Fruit fly (Drosophila melanogaster): ENCODE data around the gene CG14323.

Gene CG14323

DNA sequence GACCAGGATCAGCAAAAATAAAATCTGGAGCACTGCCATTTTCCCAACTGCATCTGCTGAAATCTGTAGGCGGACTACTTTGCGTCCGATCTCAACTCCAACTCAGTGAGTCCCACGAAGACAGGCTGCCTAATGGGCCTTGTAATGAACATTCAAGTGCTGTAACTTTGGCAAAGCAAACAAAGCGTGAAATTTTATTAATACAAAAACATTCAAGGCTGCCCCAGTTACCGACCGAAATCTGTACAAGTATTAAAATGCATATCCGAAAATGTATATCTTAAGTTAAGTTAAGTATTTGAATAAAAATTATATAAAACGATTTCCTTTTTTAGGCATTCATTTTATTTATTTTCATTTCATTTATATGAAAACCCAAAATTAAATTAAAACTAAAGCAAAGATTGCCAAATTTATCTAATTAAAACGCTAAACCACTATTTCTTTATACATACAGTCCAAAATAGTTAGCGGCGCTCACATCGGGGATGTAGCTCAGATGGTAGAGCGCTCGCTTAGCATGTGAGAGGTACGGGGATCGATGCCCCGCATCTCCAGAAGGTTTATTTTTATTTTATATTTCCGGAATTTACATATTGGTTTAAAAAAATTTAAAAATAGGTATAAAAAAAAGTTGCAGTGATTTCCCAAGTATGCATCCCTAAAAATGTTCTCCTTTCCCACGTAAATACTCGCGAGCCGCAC, at the start of gene CG14323:
Gene CG14323, minus strand, starts transcription at position 51 of the 705 bp plus-strand sequence.
- no peak for TF ChIP-seq CG5204 (GFP tag; optimal IDR thresholded peaks at IDR 0.05)
- TF ChIP-seq CG14711 (tag; optimal IDR thresholded peaks at IDR 0.05) = no peak
- no peak for TF ChIP-seq CG7045 (GFP tag; optimal IDR thresholded peaks at IDR 0.05)
- TF ChIP-seq toe (GFP tag; optimal IDR thresholded peaks at IDR 0.05) = no peak
- no peak for TF ChIP-seq CG1620 (GFP tag; optimal IDR thresholded peaks at IDR 0.05)
- TF ChIP-seq bab1 (GFP tag; optimal IDR thresholded peaks at IDR 0.05) = peak; percentile 26
- TF ChIP-seq CG7101 (tag; optimal IDR thresholded peaks at IDR 0.05) = no peak
- TF ChIP-seq Hr96 (GFP tag; optimal IDR thresholded peaks at IDR 0.05) = no peak

DNA sequence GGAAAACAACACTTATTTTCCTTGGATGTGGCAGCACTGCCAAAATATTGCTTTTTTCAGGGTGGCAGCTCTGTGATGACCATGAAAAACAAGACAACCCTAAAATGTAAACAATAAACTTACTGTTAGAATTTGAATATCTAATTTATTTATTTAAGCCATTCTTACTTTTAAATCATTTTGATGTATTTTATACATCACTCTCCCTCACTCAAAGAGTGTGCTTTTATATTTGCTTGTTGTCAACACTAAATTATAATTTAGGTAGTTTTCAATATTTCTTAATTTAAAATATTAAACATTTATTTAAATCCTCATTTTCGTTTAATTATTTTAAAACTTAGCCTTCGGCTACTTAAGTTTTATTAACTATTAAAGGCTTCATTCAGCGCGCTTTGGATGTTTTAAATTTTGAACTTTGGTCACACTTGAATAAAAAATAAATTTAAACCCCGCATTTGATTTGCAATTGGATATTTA, 49.0 kb upstream of the CG14323 start, which contains the start of the genes CG7523 and Mps1:
Gene CG7523, minus strand, starts transcription at position 39 of the 480 bp plus-strand sequence.
Gene Mps1, plus strand, starts transcription at position 415 of the 480 bp plus-strand sequence.
- TF ChIP-seq CG5204 (GFP tag; optimal IDR thresholded peaks at IDR 0.05) (no peak), CG12768 (GFP tag; optimal IDR thresholded peaks at IDR 0.05) (no peak), kay (GFP tag; ENCODE audit: borderline replicate concordance) (peak; percentile 93), pad (GFP tag; optimal IDR thresholded peaks at IDR 0.05) (no peak), cnc (optimal IDR thresholded peaks at IDR 0.05) (no peak), Crg-1 (GFP tag; optimal IDR thresholded peaks at IDR 0.05) (peak; percentile 47), toe (GFP tag; optimal IDR thresholded peaks at IDR 0.05) (no peak), bab1 (GFP tag; optimal IDR thresholded peaks at IDR 0.05) (no peak), Mnt (GFP tag; optimal IDR thresholded peaks at IDR 0.05) (peak; percentile 35), CG14711 (tag; optimal IDR thresholded peaks at IDR 0.05) (peak; percentile 100), CG11617 (GFP tag; optimal IDR thresholded peaks at IDR 0.05) (peak; percentile 37), cic (GFP tag; optimal IDR thresholded peaks at IDR 0.05) (no peak), CG33017 (tag; optimal IDR thresholded peaks at IDR 0.05) (no peak), CG7101 (tag; optimal IDR thresholded peaks at IDR 0.05) (no peak), Hr96 (GFP tag; optimal IDR thresholded peaks at IDR 0.05) (no peak), CG1620 (GFP tag; optimal IDR thresholded peaks at IDR 0.05) (no peak), ovo (GFP tag; optimal IDR thresholded peaks at IDR 0.05) (peak; percentile 1)

DNA sequence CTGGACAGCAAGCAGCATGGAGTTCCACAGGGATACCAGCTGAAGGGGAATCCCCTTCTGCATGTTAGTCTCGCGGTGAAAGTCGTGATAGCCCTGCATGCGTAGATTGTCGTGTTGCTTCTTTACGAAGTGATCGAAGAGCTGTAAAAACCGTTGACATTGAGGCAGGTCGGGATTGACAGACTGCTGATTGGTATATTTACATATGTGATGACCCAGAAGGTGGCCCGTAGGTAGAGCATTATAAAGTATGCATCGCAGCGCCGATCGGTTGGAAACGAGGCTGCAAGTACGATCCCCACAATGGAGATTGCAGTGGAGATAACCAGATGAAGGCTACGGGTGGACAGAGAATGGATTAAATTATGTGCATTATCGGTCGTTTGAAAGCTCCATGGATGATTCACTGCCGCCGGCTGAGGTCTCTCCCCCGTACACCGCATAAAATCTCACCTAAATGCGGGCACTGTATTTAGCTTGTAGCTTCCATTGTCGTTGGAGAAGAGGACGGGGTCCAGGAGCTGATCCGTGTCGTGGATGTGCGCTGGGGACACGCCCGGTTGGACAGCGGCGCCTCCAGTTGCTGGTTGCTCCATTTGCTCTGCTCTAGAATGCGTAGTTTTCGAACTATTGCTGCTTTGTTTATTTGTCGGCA, 48.4 kb upstream of the CG14323 start:
- TF ChIP-seq CG12768 (GFP tag; optimal IDR thresholded peaks at IDR 0.05) (no peak), CG7045 (GFP tag; optimal IDR thresholded peaks at IDR 0.05) (no peak), toe (GFP tag; optimal IDR thresholded peaks at IDR 0.05) (no peak), kay (GFP tag; ENCODE audit: borderline replicate concordance) (peak; percentile 99), Hr96 (GFP tag; optimal IDR thresholded peaks at IDR 0.05) (no peak), cic (GFP tag; optimal IDR thresholded peaks at IDR 0.05) (peak; percentile 37), CG33017 (tag; optimal IDR thresholded peaks at IDR 0.05) (no peak), Clk (GFP tag; optimal IDR thresholded peaks at IDR 0.05) (no peak), cnc (optimal IDR thresholded peaks at IDR 0.05) (no peak), CG5204 (GFP tag; optimal IDR thresholded peaks at IDR 0.05) (no peak), CG11617 (GFP tag; optimal IDR thresholded peaks at IDR 0.05) (no peak), CG1620 (GFP tag; optimal IDR thresholded peaks at IDR 0.05) (no peak), tj (GFP tag; optimal IDR thresholded peaks at IDR 0.05) (peak; percentile 67)

DNA sequence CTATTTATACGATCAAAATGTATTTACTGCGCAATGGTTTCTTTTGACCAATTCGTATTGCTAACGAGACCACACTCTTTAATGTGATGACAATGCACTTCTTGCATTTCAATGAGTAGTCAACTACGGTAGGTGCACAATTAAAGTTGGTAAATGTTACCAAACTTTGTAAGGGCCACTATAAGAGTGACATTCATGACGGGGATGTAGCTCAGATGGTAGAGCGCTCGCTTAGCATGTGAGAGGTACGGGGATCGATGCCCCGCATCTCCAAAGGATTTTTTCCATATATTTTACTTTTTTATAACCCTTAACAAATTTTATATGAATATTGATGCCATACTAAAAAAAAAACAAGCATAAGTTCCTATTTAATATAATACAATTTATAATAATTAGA, 46.1 kb upstream of the CG14323 start:
- TF ChIP-seq bab1 (GFP tag; optimal IDR thresholded peaks at IDR 0.05) = peak; percentile 14
- peak; percentile 87 for TF ChIP-seq tj (GFP tag; optimal IDR thresholded peaks at IDR 0.05)
- no peak for TF ChIP-seq ovo (GFP tag; optimal IDR thresholded peaks at IDR 0.05)

DNA sequence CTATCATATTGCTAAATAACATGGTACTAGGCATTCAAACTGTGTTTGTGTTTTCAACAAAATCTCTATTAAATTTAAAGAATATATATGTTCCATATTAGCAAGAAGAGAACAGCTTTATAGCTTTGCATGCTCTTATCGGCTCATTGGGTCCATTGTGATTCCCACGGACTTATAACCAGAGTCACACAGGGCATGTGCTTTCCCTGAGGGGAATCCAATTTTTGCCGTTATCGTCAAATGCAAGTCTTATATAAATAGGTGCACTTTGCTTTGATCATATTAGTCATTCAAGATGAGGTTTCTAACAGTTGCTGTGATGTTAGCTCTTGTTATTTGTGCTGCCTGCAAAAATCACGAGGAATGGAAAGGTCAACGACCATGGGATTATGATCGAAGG, 45.4 kb upstream of the CG14323 start, which contains the start of gene CG45045:
Gene CG45045, plus strand, starts transcription at position 294 of the 400 bp plus-strand sequence.
- TF ChIP-seq Clk (GFP tag; optimal IDR thresholded peaks at IDR 0.05) = no peak
- TF ChIP-seq toe (GFP tag; optimal IDR thresholded peaks at IDR 0.05) = no peak
- TF ChIP-seq CG5204 (GFP tag; optimal IDR thresholded peaks at IDR 0.05) = no peak
- no peak for TF ChIP-seq ovo (GFP tag; optimal IDR thresholded peaks at IDR 0.05)
- no peak for TF ChIP-seq bab1 (GFP tag; optimal IDR thresholded peaks at IDR 0.05)
- TF ChIP-seq Crg-1 (GFP tag; optimal IDR thresholded peaks at IDR 0.05) = no peak
- TF ChIP-seq Hr96 (GFP tag; optimal IDR thresholded peaks at IDR 0.05) = no peak
- no peak for TF ChIP-seq CG7101 (tag; optimal IDR thresholded peaks at IDR 0.05)
- no peak for TF ChIP-seq CG14711 (tag; optimal IDR thresholded peaks at IDR 0.05)
- no peak for TF ChIP-seq Mnt (GFP tag; optimal IDR thresholded peaks at IDR 0.05)
- TF ChIP-seq tj (GFP tag; optimal IDR thresholded peaks at IDR 0.05) = no peak
- TF ChIP-seq kay (GFP tag; ENCODE audit: borderline replicate concordance) = no peak
- TF ChIP-seq CG12768 (GFP tag; optimal IDR thresholded peaks at IDR 0.05) = no peak
- no peak for TF ChIP-seq CG7045 (GFP tag; optimal IDR thresholded peaks at IDR 0.05)
- no peak for TF ChIP-seq CG1620 (GFP tag; optimal IDR thresholded peaks at IDR 0.05)
- TF ChIP-seq cic (GFP tag; optimal IDR thresholded peaks at IDR 0.05) = no peak
- TF ChIP-seq CG11617 (GFP tag; optimal IDR thresholded peaks at IDR 0.05) = no peak
- no peak for TF ChIP-seq CG33017 (tag; optimal IDR thresholded peaks at IDR 0.05)
- TF ChIP-seq pad (GFP tag; optimal IDR thresholded peaks at IDR 0.05) = no peak
- TF ChIP-seq cnc (optimal IDR thresholded peaks at IDR 0.05) = no peak

DNA sequence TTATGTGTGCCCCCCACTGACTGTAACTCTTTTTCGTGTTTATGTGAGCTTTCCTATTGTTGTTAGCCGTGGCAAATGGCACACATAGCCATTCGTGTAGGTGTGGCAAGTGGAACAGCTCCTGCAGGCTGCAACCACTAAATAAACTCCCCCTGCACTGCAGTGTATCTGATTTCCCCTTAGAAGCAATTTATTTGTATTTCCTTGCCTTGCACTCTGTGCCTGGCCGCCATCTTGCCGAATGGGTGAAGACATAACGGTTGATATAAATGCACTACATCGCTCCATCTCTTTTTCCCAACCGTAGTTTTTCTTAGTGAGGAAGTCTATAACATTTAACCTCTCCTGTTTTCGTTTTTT, 44.9 kb upstream of the CG14323 start:
- TF ChIP-seq pad (GFP tag; optimal IDR thresholded peaks at IDR 0.05) (no peak), Hr96 (GFP tag; optimal IDR thresholded peaks at IDR 0.05) (no peak)

All from whole organism, adult.